Worm (Caenorhabditis elegans): ENCODE measurements around the gene T15B7.1.

Gene T15B7.1

DNA sequence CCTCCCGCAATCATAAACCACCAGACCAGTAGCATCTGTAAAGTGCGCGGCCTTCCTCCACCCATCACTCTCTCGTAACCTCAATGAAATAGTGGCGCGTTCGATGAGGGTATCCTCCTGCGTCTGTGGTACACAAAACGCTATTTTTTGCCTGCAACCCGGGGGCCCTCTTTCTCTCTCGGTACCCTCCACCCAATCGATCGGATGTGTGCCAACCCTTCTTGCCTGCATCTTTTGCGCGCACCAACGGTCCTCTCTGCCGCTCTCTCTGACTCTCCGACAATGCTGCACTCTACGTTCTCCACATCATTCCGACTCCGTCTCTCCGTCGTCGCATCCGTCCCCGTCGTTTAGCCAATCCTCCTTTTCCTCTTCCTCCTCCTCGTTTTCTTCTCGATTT is 37.0 kb downstream of the T15B7.1 start (continued):
- TF ChIP-seq aly-2 (tag; optimal IDR thresholded peaks at IDR 0.05) = no peak
- no peak for TF ChIP-seq F44E2.7 (GFP tag; IDR thresholded peaks at IDR 0.05)
- no peak for TF ChIP-seq nhr-102 (tag; optimal IDR thresholded peaks at IDR 0.05)
- TF ChIP-seq F26F4.8 (GFP tag; conservative IDR thresholded peaks at IDR 0.05) = no peak
- no peak for TF ChIP-seq snpc-4 (tag; optimal IDR thresholded peaks at IDR 0.05)
- TF ChIP-seq php-3 (GFP tag; IDR thresholded peaks at IDR 0.05) = no peak
- TF ChIP-seq unc-130 (GFP tag; optimal IDR thresholded peaks at IDR 0.05) = no peak
- TF ChIP-seq D1046.2 (GFP tag; IDR thresholded peaks at IDR 0.05) = no peak
- peak; percentile 12 for TF ChIP-seq nhr-77 (tag; optimal IDR thresholded peaks at IDR 0.05)
- no peak for TF ChIP-seq arid-1 (GFP tag; conservative IDR thresholded peaks at IDR 0.05)
- TF ChIP-seq gei-8 (GFP tag; optimal IDR thresholded peaks at IDR 0.05) = no peak
- peak; percentile 4 for TF ChIP-seq dve-1 (tag; optimal IDR thresholded peaks at IDR 0.05; ENCODE audit: insufficient read depth)
- no peak for TF ChIP-seq zfp-3 (GFP tag; conservative IDR thresholded peaks at IDR 0.05)
- TF ChIP-seq lin-15B (tag; optimal IDR thresholded peaks at IDR 0.05) = no peak
- no peak for TF ChIP-seq lir-3 (tag; optimal IDR thresholded peaks at IDR 0.05)
- TF ChIP-seq nhr-41 (GFP tag; IDR thresholded peaks at IDR 0.05) = no peak
- peak; percentile 80 for TF ChIP-seq fkh-10 (GFP tag; optimal IDR thresholded peaks at IDR 0.05)
- 0 out of 2 replicates have a peak, but pooled peaks have one; percentile 46 for TF ChIP-seq tra-1 (GFP tag; IDR thresholded peaks at IDR 0.05)
- peak; percentile 52 for TF ChIP-seq hlh-30 (tag; optimal IDR thresholded peaks at IDR 0.05; ENCODE audit: insufficient read depth)
- no peak for TF ChIP-seq attf-4 (tag; optimal IDR thresholded peaks at IDR 0.05)
- no peak for TF ChIP-seq skn-1 (tag; optimal IDR thresholded peaks at IDR 0.05)
- TF ChIP-seq nhr-6 (tag; optimal IDR thresholded peaks at IDR 0.05) = peak; percentile 14
- no peak for TF ChIP-seq pqm-1 (tag; optimal IDR thresholded peaks at IDR 0.05)

DNA sequence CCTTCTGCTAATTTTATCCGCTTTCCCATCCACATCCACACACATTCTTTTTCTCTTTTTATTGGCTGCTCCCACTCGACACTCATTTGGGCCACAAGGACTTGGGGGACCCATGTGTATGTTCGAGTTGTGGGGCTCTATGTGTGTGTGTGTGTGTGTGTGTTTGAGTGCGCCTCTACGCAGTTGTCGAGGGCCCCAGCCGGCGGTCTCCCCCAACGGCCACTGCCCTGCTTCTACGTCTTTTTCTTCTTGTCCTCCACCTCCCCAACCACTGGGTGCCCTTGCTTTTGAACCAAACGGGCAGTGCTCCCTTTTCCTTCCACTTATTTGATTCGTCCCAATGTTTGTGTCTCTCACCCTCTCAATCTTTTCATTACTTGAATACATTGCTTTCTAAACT is 38.1 kb downstream of the T15B7.1 start:
- TF ChIP-seq ctbp-1 (GFP tag; IDR thresholded peaks at IDR 0.05) (peak; percentile 45; the same call in 1 of the 2 replicates), saeg-2 (GFP tag; IDR thresholded peaks at IDR 0.05) (0 out of 2 replicates have a peak, but pooled peaks have one; percentile 16), rbr-2 (tag; optimal IDR thresholded peaks at IDR 0.05) (peak; percentile 12), hlh-11 (tag; optimal IDR thresholded peaks at IDR 0.05) (peak; percentile 43), ceh-82 (tag; optimal IDR thresholded peaks at IDR 0.05) (no peak), spr-3 (GFP tag; optimal IDR thresholded peaks at IDR 0.05) (no peak), arid-1 (GFP tag; conservative IDR thresholded peaks at IDR 0.05) (0 out of 2 replicates have a peak, but pooled peaks have one; percentile 49), egl-43 (GFP tag; IDR thresholded peaks at IDR 0.05) (peak; percentile 44; the same call in 1 of the 2 replicates), Y105C5A.15 (GFP tag; IDR thresholded peaks at IDR 0.05) (no peak), hlh-30 (tag; optimal IDR thresholded peaks at IDR 0.05; ENCODE audit: insufficient read depth) (peak; percentile 1), nhr-237 (tag; optimal IDR thresholded peaks at IDR 0.05) (no peak), aha-1 (tag) (peak; percentile 97), mdt-29 (GFP tag; IDR thresholded peaks at IDR 0.05) (no peak), nhr-6 (tag; optimal IDR thresholded peaks at IDR 0.05) (no peak), set-16 (GFP tag; IDR thresholded peaks at IDR 0.05) (peak; percentile 61), F37D6.2 (tag; optimal IDR thresholded peaks at IDR 0.05) (peak; percentile 37), mes-2 (tag; optimal IDR thresholded peaks at IDR 0.05; ENCODE audit: poor library complexity, severe bottlenecking) (peak; percentile 0), nhr-48 (tag; optimal IDR thresholded peaks at IDR 0.05) (no peak), dmd-9 (GFP tag; IDR thresholded peaks at IDR 0.05) (no peak), tra-1 (GFP tag; IDR thresholded peaks at IDR 0.05) (no peak), F49E8.2 (tag; optimal IDR thresholded peaks at IDR 0.05; ENCODE audit: borderline replicate concordance) (no peak), F44E2.7 (GFP tag; IDR thresholded peaks at IDR 0.05) (no peak), ceh-62 (tag; optimal IDR thresholded peaks at IDR 0.05) (no peak), nhr-76 (tag; optimal IDR thresholded peaks at IDR 0.05) (no peak), mep-1 (tag; optimal IDR thresholded peaks at IDR 0.05) (peak; percentile 3), lsy-2 (tag; optimal IDR thresholded peaks at IDR 0.05) (peak in 1 of 2 experiments; percentile 24), mxl-3 (GFP tag; optimal IDR thresholded peaks at IDR 0.05) (no peak), zip-2 (tag; optimal IDR thresholded peaks at IDR 0.05) (no peak), lin-38 (GFP tag; IDR thresholded peaks at IDR 0.05) (no peak), ZK546.5 (tag; optimal IDR thresholded peaks at IDR 0.05) (no peak), nhr-11 (tag; optimal IDR thresholded peaks at IDR 0.05) (peak; percentile 9), unc-62 (GFP tag; optimal IDR thresholded peaks at IDR 0.05 in 1 of 2) (peak in 1 of 2 experiments; percentile 33), unc-62 (tag; optimal IDR thresholded peaks at IDR 0.05) (no peak)
